Fruit fly (Drosophila melanogaster): Measurements from ENCODE around the gene CG43725.

CG43725 gene

DNA sequence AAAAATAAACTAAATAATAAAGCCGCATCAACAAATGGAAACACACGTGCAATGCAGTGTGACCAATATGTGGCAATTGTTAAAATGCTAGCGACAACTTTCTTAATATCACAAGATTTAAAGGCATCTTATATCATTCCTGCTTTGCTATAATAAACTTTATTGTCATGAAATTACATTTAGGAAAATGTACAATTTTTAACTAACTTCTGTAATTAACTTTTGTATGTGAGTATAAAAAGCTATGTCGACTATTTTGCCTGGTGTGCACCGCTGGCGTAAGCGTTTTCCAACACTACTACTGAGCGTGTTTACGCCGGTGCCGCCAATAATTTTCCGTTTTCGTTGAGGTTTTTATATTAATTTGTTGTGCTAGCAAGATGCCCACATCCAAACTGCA is 48.2 kb downstream of the CG43725 start, which contains the start of the genes Csl4 and Nup160 (continued):
- TF ChIP-seq CG15601 (tag; optimal IDR thresholded peaks at IDR 0.05) (no peak), CG13624 (GFP tag; optimal IDR thresholded peaks at IDR 0.05) (peak; percentile 92), CG10274 (GFP tag; optimal IDR thresholded peaks at IDR 0.05) (no peak), CG2116 (GFP tag; optimal IDR thresholded peaks at IDR 0.05) (peak; percentile 74), odd (GFP tag; optimal IDR thresholded peaks at IDR 0.05) (no peak), Xbp1 (GFP tag; optimal IDR thresholded peaks at IDR 0.05) (peak; percentile 86), BtbVII (GFP tag; optimal IDR thresholded peaks at IDR 0.05) (no peak), sens (GFP tag) (peak; percentile 98), CG6272 (GFP tag; IDR thresholded peaks at IDR 0.05) (peak; percentile 61; the same call in 1 of the 2 replicates), zen (tag; optimal IDR thresholded peaks at IDR 0.05) (peak; percentile 68), gfzf (GFP tag; optimal IDR thresholded peaks at IDR 0.05) (peak; percentile 81), tna (GFP tag; IDR thresholded peaks at IDR 0.05; ENCODE audit: partially characterized antibody) (no peak), knrl (GFP tag; IDR thresholded peaks at IDR 0.05; ENCODE audit: partially characterized antibody) (peak; percentile 15; the same call in 1 of the 3 replicates), CG9609 (GFP tag; optimal IDR thresholded peaks at IDR 0.05) (peak; percentile 85), lbe (GFP tag; optimal IDR thresholded peaks at IDR 0.05) (peak; percentile 72), CTCF (GFP tag; optimal IDR thresholded peaks at IDR 0.05) (peak; percentile 23)
